Fruit fly (Drosophila melanogaster) whole organism, wandering third instar larva: ENCODE data around the gene Pldn.

Experiments used
- Mio ChIP-seq: sonication (Bioruptor generic); optimal IDR thresholded peaks from 2 replicates; lab custom pipeline; 2016; ENCODE audit warnings: missing biosample characterization, missing genetic modification characterization
- N ChIP-seq: fragments of >200 bp; optimal IDR thresholded peaks from 2 replicates; lab custom pipeline; 2018; ENCODE audit warnings: missing biosample characterization, missing external identifiers, missing genetic modification characterization
- OdsH ChIP-seq: fragments of 200-800 bp; sonication (Bioruptor generic); optimal IDR thresholded peaks from 2 replicates; lab custom pipeline; 2016; ENCODE audit warnings: missing biosample characterization, mild to moderate bottlenecking, missing genetic modification characterization
- Sp1 ChIP-seq: fragments of 200-800 bp; sonication (Bioruptor generic); optimal IDR thresholded peaks from 3 replicates; lab custom pipeline; 2019; ENCODE audit warnings: missing biosample characterization, mild to moderate bottlenecking, missing genetic modification characterization, moderate library complexity
- br ChIP-seq: fragments of 200-800 bp; sonication (Bioruptor generic); optimal IDR thresholded peaks from 2 replicates; lab custom pipeline; 2016; ENCODE audit warnings: missing biosample characterization, missing genetic modification characterization
- brk ChIP-seq: fragments of 200-800 bp; sonication (Bioruptor generic); optimal IDR thresholded peaks from 2 replicates; lab custom pipeline; 2016; ENCODE audit warnings: missing biosample characterization, mild to moderate bottlenecking, missing genetic modification characterization
- dsf ChIP-seq: sonication (Bioruptor generic); optimal IDR thresholded peaks from 2 replicates; lab custom pipeline; 2016; ENCODE audit warnings: missing biosample characterization, missing genetic modification characterization, borderline replicate concordance
- fru ChIP-seq: fragments of 200-800 bp; sonication (Bioruptor generic); optimal IDR thresholded peaks from 3 replicates; lab custom pipeline; 2016; ENCODE audit warnings: missing biosample characterization, mild to moderate bottlenecking, missing genetic modification characterization
- lola ChIP-seq: fragments of >200 bp; optimal IDR thresholded peaks from 2 replicates; lab custom pipeline; 2017; ENCODE audit warnings: missing biosample characterization, missing genetic modification characterization
- pan ChIP-seq: fragments of >200 bp; optimal IDR thresholded peaks from 2 replicates; lab custom pipeline; 2017
- usp ChIP-seq: fragments of >200 bp; optimal IDR thresholded peaks from 2 replicates; lab custom pipeline; 2017; ENCODE audit warnings: missing biosample characterization, missing genetic modification characterization
- woc ChIP-seq: sonication (Bioruptor generic); optimal IDR thresholded peaks from 2 replicates; lab custom pipeline; 2016; ENCODE audit warnings: missing biosample characterization, mild to moderate bottlenecking, missing genetic modification characterization

DNA sequence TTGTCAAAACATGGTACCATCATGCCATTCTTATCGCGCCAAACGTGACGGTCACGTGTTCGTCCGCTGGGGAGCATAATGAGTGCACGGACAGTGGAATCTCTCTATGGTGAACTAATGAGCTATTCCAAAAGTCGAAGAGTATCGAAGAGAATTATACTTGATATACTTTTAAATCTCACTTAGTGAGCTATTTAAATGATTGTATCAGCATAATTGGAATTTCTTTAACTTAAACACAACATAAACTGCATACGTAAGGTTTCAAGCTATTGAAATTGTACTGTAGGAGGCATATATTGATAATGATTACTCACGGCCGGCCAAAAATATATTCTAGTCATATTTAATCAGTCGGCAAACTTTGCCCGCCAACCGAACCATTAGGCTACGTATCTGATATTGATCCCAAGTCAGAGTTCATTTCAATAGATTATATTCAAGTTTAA, 30.3 kb upstream of the Pldn start:
- TF ChIP-seq pan (lab: Kevin White, UChicago) (no peak), Mio (GFP tag; lab: Kevin White, UChicago) (no peak), N (GFP tag; lab: Kevin White, UChicago) (no peak), lola (GFP tag; lab: Kevin White, UChicago) (no peak), fru (GFP tag; lab: Kevin White, UChicago) (peak; percentile 37), dsf (no peak), br (GFP tag; lab: Kevin White, UChicago) (peak; percentile 27), brk (no peak), OdsH (GFP tag; lab: Kevin White, UChicago) (peak; percentile 33), woc (no peak), usp (GFP tag; lab: Kevin White, UChicago) (no peak), Sp1 (no peak)
